Worm (Caenorhabditis elegans) whole organism, L3 larva: Measurements from ENCODE around the gene F09C6.13.

Experiments
- R02D3.7 ChIP-seq: fragments of 150-350 bp; optimal IDR thresholded peaks from 2 replicates; lab custom pipeline; 2014; ENCODE audit warnings: missing biosample characterization, missing genetic modification characterization
- ZK546.5 ChIP-seq: sonication (generic microtip); optimal IDR thresholded peaks from 2 replicates; lab custom pipeline; 2017; ENCODE audit warnings: missing biosample characterization, missing genetic modification characterization
- ama-1 ChIP-seq: fragments of 150-350 bp; optimal IDR thresholded peaks from 2 replicates; lab custom pipeline; 2018
- ceh-16 ChIP-seq: sonication (generic microtip); optimal IDR thresholded peaks from 2 replicates; lab custom pipeline; 2017; ENCODE audit warnings: missing biosample characterization, missing genetic modification characterization
- ceh-28 ChIP-seq: fragments of 150-350 bp; optimal IDR thresholded peaks from 2 replicates; lab custom pipeline; 2014; ENCODE audit warnings: missing biosample characterization, missing genetic modification reagents, missing genetic modification characterization
- ceh-9 ChIP-seq: sonication (generic microtip); optimal IDR thresholded peaks from 2 replicates; lab custom pipeline; 2018; ENCODE audit warnings: missing biosample characterization, missing genetic modification characterization
- egl-27 ChIP-seq: sonication (generic microtip); optimal IDR thresholded peaks from 4 replicates; lab custom pipeline; 2017; ENCODE audit warnings: missing biosample characterization, missing genetic modification reagents, missing genetic modification characterization
- egl-5 ChIP-seq: fragments of 150-350 bp; optimal IDR thresholded peaks from 2 replicates; lab custom pipeline; 2017; ENCODE audit warnings: missing biosample characterization, missing genetic modification reagents, missing genetic modification characterization, inconsistent platforms
- elt-2 ChIP-seq: sonication (generic microtip); optimal IDR thresholded peaks from 2 replicates; lab custom pipeline; 2016; ENCODE audit warnings: missing genetic modification reagents, mild to moderate bottlenecking, missing genetic modification characterization, missing compliant biosample characterization
- elt-3 ChIP-seq, 3 experiments: fragments of 150-350 bp in 1 of 3; sonication (generic microtip) in 2 of 3; optimal IDR thresholded peaks; 2 replicates in 2 of 3; 4 replicates in 1 of 3; lab custom pipeline; 2014 to 2017; ENCODE audit warnings: missing biosample characterization in 3 of 3, missing genetic modification characterization in 3 of 3
- fkh-2 ChIP-seq: fragments of 150-350 bp; optimal IDR thresholded peaks from 2 replicates; lab custom pipeline; 2014; ENCODE audit warnings: missing biosample characterization, missing genetic modification reagents, missing genetic modification characterization
- fos-1 ChIP-seq: fragments of 150-350 bp; optimal IDR thresholded peaks from 2 replicates; lab custom pipeline; 2014; ENCODE audit warnings: missing biosample characterization, missing genetic modification characterization
- hmg-11 ChIP-seq: sonication (generic microtip); optimal IDR thresholded peaks from 2 replicates; lab custom pipeline; 2016; ENCODE audit warnings: missing genetic modification characterization, missing compliant biosample characterization
- jun-1 ChIP-seq: fragments of 150-350 bp; optimal IDR thresholded peaks from 2 replicates; lab custom pipeline; 2014; ENCODE audit warnings: missing biosample characterization, missing genetic modification reagents, missing genetic modification characterization
- lin-15B ChIP-seq: fragments of 150-350 bp; optimal IDR thresholded peaks from 2 replicates; lab custom pipeline; 2014; ENCODE audit warnings: missing biosample characterization, missing genetic modification characterization
- lin-39 ChIP-seq: fragments of 150-350 bp; optimal IDR thresholded peaks from 2 replicates; lab custom pipeline; 2018; ENCODE audit warnings: missing biosample characterization, missing genetic modification reagents, missing genetic modification characterization
- lsy-12 ChIP-seq: sonication (generic microtip); optimal IDR thresholded peaks from 2 replicates; lab custom pipeline; 2016; ENCODE audit warnings: mild to moderate bottlenecking, missing genetic modification characterization, missing compliant biosample characterization
- mdl-1 ChIP-seq: fragments of 150-350 bp; optimal IDR thresholded peaks from 2 replicates; lab custom pipeline; 2014; ENCODE audit warnings: missing biosample characterization, missing genetic modification characterization
- nfya-1 ChIP-seq: sonication (generic microtip); optimal IDR thresholded peaks from 2 replicates; lab custom pipeline; 2017; ENCODE audit warnings: missing genetic modification characterization, mild to moderate bottlenecking, missing compliant biosample characterization, antibody characterized with exemption, moderate library complexity; ENCODE audit not compliant: insufficient read depth
- nhr-11 ChIP-seq: fragments of 150-350 bp; optimal IDR thresholded peaks from 2 replicates; lab custom pipeline; 2014; ENCODE audit warnings: missing biosample characterization, missing genetic modification characterization
- nhr-12 ChIP-seq: fragments of 150-350 bp; optimal IDR thresholded peaks from 2 replicates; lab custom pipeline; 2014; ENCODE audit warnings: missing biosample characterization, missing genetic modification characterization
- nhr-23 ChIP-seq: fragments of 150-350 bp; optimal IDR thresholded peaks from 2 replicates; lab custom pipeline; 2014; ENCODE audit warnings: missing biosample characterization, missing genetic modification reagents, missing genetic modification characterization
- nhr-237 ChIP-seq: fragments of 150-350 bp; optimal IDR thresholded peaks from 2 replicates; lab custom pipeline; 2014; ENCODE audit warnings: missing biosample characterization, missing genetic modification characterization
- nhr-25 ChIP-seq: sonication (generic microtip); optimal IDR thresholded peaks from 2 replicates; lab custom pipeline; 2017; ENCODE audit warnings: missing biosample characterization, missing genetic modification characterization
- nhr-28 ChIP-seq: fragments of 150-350 bp; optimal IDR thresholded peaks from 2 replicates; lab custom pipeline; 2014; ENCODE audit warnings: missing biosample characterization, missing genetic modification characterization
- nhr-43 ChIP-seq: sonication (generic microtip); optimal IDR thresholded peaks from 2 replicates; lab custom pipeline; 2016; ENCODE audit warnings: mild to moderate bottlenecking, missing genetic modification characterization, missing compliant biosample characterization; ENCODE audit not compliant: poor library complexity, severe bottlenecking
- nhr-76 ChIP-seq: fragments of 150-350 bp; sonication (generic microtip); optimal IDR thresholded peaks from 5 replicates; lab custom pipeline; 2014; ENCODE audit warnings: missing biosample characterization, missing genetic modification characterization
- nhr-77 ChIP-seq: fragments of 150-350 bp; optimal IDR thresholded peaks from 2 replicates; lab custom pipeline; 2014; ENCODE audit warnings: missing biosample characterization, missing genetic modification characterization
- pha-4 ChIP-seq: fragments of 150-350 bp; optimal IDR thresholded peaks from 2 replicates; lab custom pipeline; 2014; ENCODE audit warnings: missing biosample characterization, missing genetic modification reagents, missing genetic modification characterization
- pqm-1 ChIP-seq: fragments of 150-350 bp; optimal IDR thresholded peaks from 2 replicates; lab custom pipeline; 2017; ENCODE audit warnings: missing biosample characterization, missing genetic modification characterization, inconsistent platforms
- sea-2 ChIP-seq: fragments of 150-350 bp; sonication (generic microtip); optimal IDR thresholded peaks from 4 replicates; lab custom pipeline; 2014; ENCODE audit warnings: missing biosample characterization, missing genetic modification reagents, missing genetic modification characterization
- skn-1 ChIP-seq: fragments of 150-350 bp; optimal IDR thresholded peaks from 2 replicates; lab custom pipeline; 2014; ENCODE audit warnings: missing biosample characterization, missing genetic modification characterization
- snpc-4 ChIP-seq: fragments of 150-350 bp; optimal IDR thresholded peaks from 2 replicates; lab custom pipeline; 2014; ENCODE audit warnings: missing biosample characterization, missing genetic modification characterization
- tbx-2 ChIP-seq: sonication (generic microtip); optimal IDR thresholded peaks from 2 replicates; lab custom pipeline; 2016; ENCODE audit warnings: mild to moderate bottlenecking, missing genetic modification characterization, missing compliant biosample characterization
- unc-39 ChIP-seq: sonication (generic microtip); optimal IDR thresholded peaks from 4 replicates; lab custom pipeline; 2017; ENCODE audit warnings: missing biosample characterization, missing genetic modification characterization
- unc-62 ChIP-seq: fragments of 150-350 bp; sonication (generic microtip); optimal IDR thresholded peaks from 4 replicates; lab custom pipeline; 2014; ENCODE audit warnings: missing biosample characterization, missing genetic modification reagents, missing genetic modification characterization
- zag-1 ChIP-seq: fragments of 150-350 bp; optimal IDR thresholded peaks from 2 replicates; lab custom pipeline; 2014; ENCODE audit warnings: missing biosample characterization, missing genetic modification characterization
- ztf-11 ChIP-seq: fragments of 150-350 bp; optimal IDR thresholded peaks from 2 replicates; lab custom pipeline; 2014; ENCODE audit warnings: missing biosample characterization, missing genetic modification characterization
- ztf-4 ChIP-seq: fragments of 150-350 bp; optimal IDR thresholded peaks from 2 replicates; lab custom pipeline; 2014; ENCODE audit warnings: missing biosample characterization, missing genetic modification characterization

F09C6.13 gene

ce11 chrV:16893440-16893839 is 8.6 kb downstream of the F09C6.13 start, which contains the start of gene F09C6.15:
F09C6.15 (plus strand) TSS chrV:16893740.
- no peak for TF ChIP-seq lin-15B (tag; lab: Kevin White, UChicago)
- TF ChIP-seq egl-27 = no peak
- no peak for TF ChIP-seq ceh-9
- no peak for TF ChIP-seq unc-62 (GFP tag; lab: Kevin White, UChicago)
- TF ChIP-seq nhr-76 (tag; lab: Kevin White, UChicago) = no peak
- TF ChIP-seq jun-1 (tag; lab: Kevin White, UChicago) = no peak
- TF ChIP-seq hmg-11 = no peak
- TF ChIP-seq nhr-28 = no peak
- no peak for TF ChIP-seq zag-1 (tag; lab: Kevin White, UChicago)

ce11 chrV:16899355-16899754 is 14.5 kb downstream of the F09C6.13 start, which contains the start of gene fbxa-45:
fbxa-45 (minus strand) TSS chrV:16899455.
- TF ChIP-seq nhr-23 (tag; lab: Kevin White, UChicago) = no peak
- TF ChIP-seq elt-3 (tag; optimal IDR thresholded peaks at IDR 0.05; lab: Kevin White, UChicago) = no peak
- TF ChIP-seq tbx-2 = no peak
- TF ChIP-seq ztf-4 (tag; lab: Kevin White, UChicago) = no peak
- no peak for TF ChIP-seq sea-2 (GFP tag; lab: Kevin White, UChicago)
- no peak for TF ChIP-seq mdl-1
- no peak for TF ChIP-seq lin-15B (tag; lab: Kevin White, UChicago)
- TF ChIP-seq R02D3.7 = no peak
- TF ChIP-seq nhr-237 (tag; lab: Kevin White, UChicago) = no peak
- TF ChIP-seq nhr-12 (tag; lab: Kevin White, UChicago) = no peak
- no peak for TF ChIP-seq ceh-28 (tag; lab: Kevin White, UChicago)
- TF ChIP-seq pha-4 (tag; lab: Kevin White, UChicago) = no peak
- TF ChIP-seq fos-1 = no peak
- TF ChIP-seq nhr-25 = no peak
- no peak for TF ChIP-seq ZK546.5
- TF ChIP-seq fkh-2 (tag; lab: Kevin White, UChicago) = no peak
- no peak for TF ChIP-seq hmg-11
- no peak for TF ChIP-seq nhr-77 (tag; lab: Kevin White, UChicago)
- no peak for TF ChIP-seq nfya-1 (tag; lab: Kevin White, UChicago)

ce11 chrV:16902726-16903125 is 17.9 kb downstream of the F09C6.13 start, which contains the start of gene srd-68:
srd-68 (minus strand) TSS chrV:16902826.
- no peak for TF ChIP-seq elt-2
- no peak for TF ChIP-seq nhr-11 (tag; lab: Kevin White, UChicago)
- no peak for TF ChIP-seq lin-15B (tag; lab: Kevin White, UChicago)
- no peak for TF ChIP-seq ceh-16
- no peak for TF ChIP-seq nhr-25
- no peak for TF ChIP-seq ama-1 (lab: Kevin White, UChicago)
- no peak for TF ChIP-seq unc-39
- no peak for TF ChIP-seq zag-1 (tag; lab: Kevin White, UChicago)
- no peak for TF ChIP-seq nhr-43
- no peak for TF ChIP-seq snpc-4 (tag; lab: Kevin White, UChicago)
- TF ChIP-seq lin-39 (tag; lab: Kevin White, UChicago) = no peak
- TF ChIP-seq mdl-1 = no peak
- no peak for TF ChIP-seq elt-3 (tag; optimal IDR thresholded peaks at IDR 0.05; lab: Kevin White, UChicago)
- no peak for TF ChIP-seq hmg-11
- no peak for TF ChIP-seq ceh-28 (tag; lab: Kevin White, UChicago)
- TF ChIP-seq nhr-28 = no peak

ce11 chrV:16904612-16905011 is 19.8 kb downstream of the F09C6.13 start, which contains the start of gene nhr-262:
nhr-262 (plus strand) TSS chrV:16904912.
- TF ChIP-seq ZK546.5 = no peak
- no peak for TF ChIP-seq lsy-12 (tag; lab: Kevin White, UChicago)
- no peak for TF ChIP-seq ama-1 (lab: Kevin White, UChicago)
- TF ChIP-seq pqm-1 (tag; lab: Kevin White, UChicago) = no peak
- no peak for TF ChIP-seq snpc-4 (tag; lab: Kevin White, UChicago)
- no peak for TF ChIP-seq fkh-2 (tag; lab: Kevin White, UChicago)
- TF ChIP-seq nhr-25 = no peak
- no peak for TF ChIP-seq ceh-16
- no peak for TF ChIP-seq ceh-28 (tag; lab: Kevin White, UChicago)

ce11 chrV:16909871-16910270 is 25.0 kb downstream of the F09C6.13 start, which contains the start of gene F09C6.16:
F09C6.16 (minus strand) TSS chrV:16909971.
- TF ChIP-seq ama-1 (lab: Kevin White, UChicago) = no peak
- no peak for TF ChIP-seq unc-62 (GFP tag; lab: Kevin White, UChicago)
- no peak for TF ChIP-seq pqm-1 (tag; lab: Kevin White, UChicago)
- no peak for TF ChIP-seq skn-1 (tag; lab: Kevin White, UChicago)
- no peak for TF ChIP-seq egl-5 (tag; lab: Kevin White, UChicago)
- no peak for TF ChIP-seq jun-1 (tag; lab: Kevin White, UChicago)
- TF ChIP-seq lin-15B (tag; lab: Kevin White, UChicago) = no peak
- TF ChIP-seq fkh-2 (tag; lab: Kevin White, UChicago) = no peak
- no peak for TF ChIP-seq tbx-2
- no peak for TF ChIP-seq ztf-11
- no peak for TF ChIP-seq unc-39
- TF ChIP-seq snpc-4 (tag; lab: Kevin White, UChicago) = no peak
